Worm (Caenorhabditis elegans): Measurements from ENCODE around the gene acp-6.
A peak's percentile ranks its signal among the peaks of the same experiment; 100 is the strongest.

- TF ChIP-seq egl-27 (tag; optimal IDR thresholded peaks at IDR 0.05): no peak
- TF ChIP-seq nhr-10 (tag; optimal IDR thresholded peaks at IDR 0.05): no peak
- TF ChIP-seq aly-2 (tag; optimal IDR thresholded peaks at IDR 0.05): no peak
- TF ChIP-seq fkh-10 (GFP tag; optimal IDR thresholded peaks at IDR 0.05): peak; percentile 32
- no peak for TF ChIP-seq lin-29 (GFP tag; IDR thresholded peaks at IDR 0.05)
- no peak for TF ChIP-seq dmd-8 (GFP tag; IDR thresholded peaks at IDR 0.05)
- no peak for TF ChIP-seq jun-1 (tag; optimal IDR thresholded peaks at IDR 0.05)
- no peak for TF ChIP-seq unc-39 (tag; optimal IDR thresholded peaks at IDR 0.05)
- peak; percentile 98 for TF ChIP-seq T20F7.1 (GFP tag; optimal IDR thresholded peaks at IDR 0.05)
- TF ChIP-seq unc-62 (GFP tag; optimal IDR thresholded peaks at IDR 0.05 in 1 of 2): no peak
- TF ChIP-seq unc-62 (tag; optimal IDR thresholded peaks at IDR 0.05): no peak
- no peak for TF ChIP-seq madf-5 (GFP tag; IDR thresholded peaks at IDR 0.05)
- no peak for TF ChIP-seq mdt-29 (GFP tag; IDR thresholded peaks at IDR 0.05)
These were observed 10.8 kb downstream of the acp-6 start, which contains the start of gene exos-2 for ce11 chrIV:6415149-6415548.
